Fruit fly (Drosophila melanogaster) whole organism, embryonic: ENCODE results near the gene Ifrd1.
A peak's percentile ranks its signal among the peaks of the same experiment; 100 is the strongest.

Source experiments
- Aef1 ChIP-seq: fragments of 200-800 bp; sonication (Bioruptor generic); IDR thresholded peaks from 3 replicates; pipeline ENCODE4 v1.3.6; 2022; ENCODE audit warnings: missing biosample characterization, missing genetic modification characterization
- Atf6 ChIP-seq: fragments of 200-800 bp; sonication (Bioruptor generic); IDR thresholded peaks from 2 replicates; pipeline ENCODE4 v1.3.6; 2022; ENCODE audit warnings: missing biosample characterization, missing genetic modification characterization
- Bdp1 ChIP-seq: fragments of 200-800 bp; sonication (Bioruptor generic); optimal IDR thresholded peaks from 3 replicates; lab custom pipeline; 2016; ENCODE audit warnings: missing biosample characterization, missing genetic modification characterization
- CG11560 ChIP-seq: fragments of 200-800 bp; sonication (Bioruptor generic); IDR thresholded peaks from 3 replicates; pipeline ENCODE4 v1.3.6; 2022; ENCODE audit warnings: missing biosample characterization, missing genetic modification characterization
- CG12219 ChIP-seq: fragments of 200-800 bp; sonication (Bioruptor generic); optimal IDR thresholded peaks from 3 replicates; lab custom pipeline; 2018; ENCODE audit warnings: missing biosample characterization, mild to moderate bottlenecking, missing genetic modification characterization
- CG12391 ChIP-seq: fragments of 200-800 bp; sonication (Bioruptor generic); optimal IDR thresholded peaks from 3 replicates; lab custom pipeline; 2018; ENCODE audit warnings: missing biosample characterization, mild to moderate bottlenecking, missing genetic modification characterization, moderate library complexity
- CG12744 ChIP-seq: fragments of 200-800 bp; sonication (Bioruptor generic); optimal IDR thresholded peaks from 2 replicates; lab custom pipeline; 2016; ENCODE audit warnings: missing biosample characterization, missing genetic modification characterization
- CG12769 ChIP-seq: fragments of 200-800 bp; sonication (Bioruptor generic); optimal IDR thresholded peaks from 2 replicates; lab custom pipeline; 2019; ENCODE audit warnings: missing biosample characterization, mild to moderate bottlenecking, missing genetic modification characterization, moderate library complexity
- CG1603 ChIP-seq: fragments of 200-800 bp; sonication (Bioruptor generic); optimal IDR thresholded peaks from 2 replicates; lab custom pipeline; 2019; ENCODE audit warnings: missing biosample characterization, mild to moderate bottlenecking, missing genetic modification characterization, moderate library complexity
- CG30020 ChIP-seq: fragments of 200-800 bp; optimal IDR thresholded peaks from 2 replicates; lab custom pipeline; 2019; ENCODE audit warnings: missing biosample characterization, mild to moderate bottlenecking, missing genetic modification characterization, moderate library complexity
- CG31224 ChIP-seq: fragments of 200-800 bp; sonication (Bioruptor generic); IDR thresholded peaks from 2 replicates; pipeline ENCODE4 v1.3.6; 2022; ENCODE audit warnings: missing biosample characterization, missing genetic modification characterization
- CG31388 ChIP-seq: fragments of 200-800 bp; sonication (Bioruptor generic); optimal IDR thresholded peaks from 2 replicates; lab custom pipeline; 2016; ENCODE audit warnings: missing biosample characterization, missing genetic modification characterization
- CG3407 ChIP-seq: fragments of 200-800 bp; sonication (Bioruptor generic); optimal IDR thresholded peaks from 2 replicates; lab custom pipeline; 2018; ENCODE audit warnings: missing biosample characterization, mild to moderate bottlenecking, missing genetic modification characterization
- CG3838 ChIP-seq: fragments of 200-800 bp; sonication (Bioruptor generic); optimal IDR thresholded peaks from 3 replicates; lab custom pipeline; 2016; ENCODE audit warnings: missing biosample characterization, missing genetic modification characterization
- CG42726 ChIP-seq: fragments of 200-800 bp; sonication (Bioruptor generic); IDR thresholded peaks from 2 replicates; pipeline ENCODE4 v1.3.6; 2022; ENCODE audit warnings: missing biosample characterization, missing genetic modification characterization; ENCODE audit not compliant: partially characterized antibody
- CG4730 ChIP-seq: fragments of 200-800 bp; sonication (Bioruptor generic); IDR thresholded peaks from 2 replicates; pipeline ENCODE4 v1.3.6; 2022; ENCODE audit warnings: missing biosample characterization, missing genetic modification characterization
- CG8089 ChIP-seq: fragments of 200-800 bp; sonication (Bioruptor generic); optimal IDR thresholded peaks from 3 replicates; lab custom pipeline; 2016; ENCODE audit warnings: missing biosample characterization, missing genetic modification characterization
- CG9437 ChIP-seq: fragments of 200-800 bp; sonication (Bioruptor generic); optimal IDR thresholded peaks from 2 replicates; lab custom pipeline; 2018; ENCODE audit warnings: missing biosample characterization, mild to moderate bottlenecking, missing genetic modification characterization
- CG9727 ChIP-seq: fragments of 200-800 bp; sonication (Bioruptor generic); optimal IDR thresholded peaks from 3 replicates; lab custom pipeline; 2017; ENCODE audit warnings: missing biosample characterization, mild to moderate bottlenecking, missing genetic modification characterization
- CTCF ChIP-seq: fragments of 200-800 bp; sonication (Bioruptor generic); optimal IDR thresholded peaks from 2 replicates; lab custom pipeline; 2017; ENCODE audit warnings: missing biosample characterization, mild to moderate bottlenecking, missing genetic modification characterization, moderate library complexity
- CoRest ChIP-seq: fragments of 200-800 bp; sonication (Bioruptor generic); optimal IDR thresholded peaks from 3 replicates; lab custom pipeline; 2018; ENCODE audit warnings: missing biosample characterization, mild to moderate bottlenecking, missing genetic modification characterization, moderate library complexity
- Dbx ChIP-seq: fragments of 200-800 bp; sonication (Bioruptor generic); IDR thresholded peaks from 3 replicates; pipeline ENCODE4 v1.3.6; 2022; ENCODE audit warnings: missing biosample characterization, missing genetic modification characterization
- Dip2 ChIP-seq: fragments of 200-800 bp; sonication (Bioruptor generic); IDR thresholded peaks from 2 replicates; pipeline ENCODE4 v1.3.6; 2022; ENCODE audit warnings: missing biosample characterization, missing genetic modification characterization
- Hmx ChIP-seq: fragments of 200-800 bp; sonication (Bioruptor generic); optimal IDR thresholded peaks from 2 replicates; lab custom pipeline; 2016; ENCODE audit warnings: missing biosample characterization, missing genetic modification characterization
- Lhr ChIP-seq: fragments of 200-800 bp; sonication (Bioruptor generic); optimal IDR thresholded peaks from 3 replicates; lab custom pipeline; 2017; ENCODE audit warnings: mild to moderate bottlenecking, missing biosample characterization, missing genetic modification reagents, missing genetic modification characterization
- MBD-R2 ChIP-seq: fragments of 200-800 bp; sonication (Bioruptor generic); IDR thresholded peaks from 2 replicates; pipeline ENCODE4 v1.3.6; 2022; ENCODE audit warnings: missing biosample characterization, missing genetic modification characterization
- Meics ChIP-seq: fragments of 200-800 bp; sonication (Bioruptor generic); optimal IDR thresholded peaks from 2 replicates; lab custom pipeline; 2017; ENCODE audit warnings: missing biosample characterization, mild to moderate bottlenecking, missing genetic modification characterization
- NfI ChIP-seq: fragments of 200-800 bp; sonication (Bioruptor generic); optimal IDR thresholded peaks from 3 replicates; lab custom pipeline; 2018; ENCODE audit warnings: missing biosample characterization, mild to moderate bottlenecking, missing genetic modification characterization, moderate library complexity
- Oli ChIP-seq: fragments of 200-800 bp; sonication (Bioruptor generic); optimal IDR thresholded peaks from 2 replicates; lab custom pipeline; 2018; ENCODE audit warnings: missing biosample characterization, mild to moderate bottlenecking, missing genetic modification characterization, moderate library complexity
- Optix ChIP-seq: fragments of 200-800 bp; sonication (Bioruptor generic); IDR thresholded peaks from 3 replicates; pipeline ENCODE4 v1.3.6; 2022; ENCODE audit warnings: missing biosample characterization, missing genetic modification characterization
- Rfx ChIP-seq: fragments of 200-800 bp; sonication (Bioruptor generic); IDR thresholded peaks from 2 replicates; pipeline ENCODE4 v1.3.6; 2022; ENCODE audit warnings: missing biosample characterization, missing genetic modification characterization
- Vsx1 ChIP-seq: fragments of 200-800 bp; sonication (Bioruptor generic); optimal IDR thresholded peaks from 2 replicates; lab custom pipeline; 2017; ENCODE audit warnings: missing biosample characterization, mild to moderate bottlenecking, missing genetic modification characterization, missing genetic modification reagents
- Xbp1 ChIP-seq: fragments of 200-800 bp; sonication (Bioruptor generic); optimal IDR thresholded peaks from 3 replicates; lab custom pipeline; 2016; ENCODE audit warnings: missing biosample characterization, mild to moderate bottlenecking, missing genetic modification characterization
- az2 ChIP-seq: fragments of 200-800 bp; sonication (Bioruptor generic); optimal IDR thresholded peaks from 3 replicates; lab custom pipeline; 2016; ENCODE audit warnings: missing biosample characterization, missing genetic modification characterization
- bcd ChIP-seq: fragments of 200-800 bp; sonication (Bioruptor generic); optimal IDR thresholded peaks from 2 replicates; lab custom pipeline; 2017; ENCODE audit warnings: missing biosample characterization, mild to moderate bottlenecking, missing genetic modification characterization
- cas ChIP-seq: fragments of 200-800 bp; sonication (Bioruptor generic); IDR thresholded peaks from 2 replicates; pipeline ENCODE4 v1.3.6; 2022; ENCODE audit warnings: missing biosample characterization, missing genetic modification characterization
- chm ChIP-seq: fragments of 200-800 bp; sonication (Bioruptor generic); IDR thresholded peaks from 2 replicates; pipeline ENCODE4 v1.3.6; 2022; ENCODE audit warnings: missing biosample characterization, missing genetic modification characterization
- crol ChIP-seq: fragments of 200-800 bp; sonication (Bioruptor generic); IDR thresholded peaks from 2 replicates; pipeline ENCODE4 v1.3.6; 2022; ENCODE audit warnings: missing biosample characterization, missing genetic modification characterization
- esg ChIP-seq: fragments of 200-800 bp; sonication (Bioruptor generic); conservative IDR thresholded peaks from 2 replicates; pipeline ENCODE4 v1.3.6; 2022; ENCODE audit warnings: missing biosample characterization, missing genetic modification characterization
- eve ChIP-seq, 2 experiments: fragments of >200 bp; optimal IDR thresholded peaks; 2 replicates each; lab custom pipeline; 2017; ENCODE audit warnings: missing biosample characterization in 2 of 2, missing genetic modification characterization in 2 of 2
- gro ChIP-seq: fragments of 200-800 bp; sonication (Bioruptor generic); optimal IDR thresholded peaks from 2 replicates; lab custom pipeline; 2016; ENCODE audit warnings: missing biosample characterization, missing genetic modification characterization
- insv ChIP-seq, 2 experiments: fragments of 200-800 bp; sonication (Bioruptor generic); optimal IDR thresholded peaks; 3 replicates each; lab custom pipeline; 2016 to 2018; ENCODE audit warnings: missing biosample characterization in 2 of 2, missing genetic modification characterization in 2 of 2
- jumu ChIP-seq: fragments of 200-800 bp; sonication (Bioruptor generic); optimal IDR thresholded peaks from 3 replicates; lab custom pipeline; 2016; ENCODE audit warnings: missing biosample characterization, missing genetic modification characterization
- lola ChIP-seq, 3 experiments: fragments of >200 bp in 2 of 3; fragments of 200-800 bp in 1 of 3; sonication (Bioruptor generic) in 1 of 3; optimal IDR thresholded peaks; 2 replicates each; lab custom pipeline; 2017 to 2019; ENCODE audit warnings: missing biosample characterization in 3 of 3, missing genetic modification characterization in 3 of 3, mild to moderate bottlenecking in 1 of 3, moderate library complexity in 1 of 3
- mld ChIP-seq: fragments of 200-800 bp; sonication (Bioruptor generic); IDR thresholded peaks from 3 replicates; pipeline ENCODE4 v1.3.6; 2022; ENCODE audit warnings: missing biosample characterization, missing genetic modification characterization; ENCODE audit not compliant: partially characterized antibody
- nau ChIP-seq: fragments of 200-800 bp; sonication (Bioruptor generic); optimal IDR thresholded peaks from 3 replicates; lab custom pipeline; 2017; ENCODE audit warnings: missing biosample characterization, mild to moderate bottlenecking, missing genetic modification characterization, missing genetic modification reagents
- pb ChIP-seq: fragments of 200-800 bp; sonication (Bioruptor generic); optimal IDR thresholded peaks from 3 replicates; lab custom pipeline; 2016; ENCODE audit warnings: missing biosample characterization, missing genetic modification characterization
- unpg ChIP-seq: fragments of 200-800 bp; sonication (Bioruptor generic); optimal IDR thresholded peaks from 3 replicates; lab custom pipeline; 2018; ENCODE audit warnings: missing biosample characterization, mild to moderate bottlenecking, missing genetic modification characterization, moderate library complexity
- vvl ChIP-seq: fragments of 200-800 bp; sonication (Bioruptor generic); IDR thresholded peaks from 2 replicates; pipeline ENCODE4 v1.3.6; 2022; ENCODE audit warnings: missing biosample characterization, missing genetic modification characterization
- zf30C ChIP-seq: fragments of 200-800 bp; sonication (Bioruptor generic); optimal IDR thresholded peaks from 3 replicates; lab custom pipeline; 2018; ENCODE audit warnings: missing biosample characterization, mild to moderate bottlenecking, missing genetic modification characterization

The Ifrd1 gene

dm6 chr2L:2885503-2886225 is 11.4 kb upstream of the Ifrd1 start, which contains the start of the genes NTPase and lilli (continued):
- TF ChIP-seq NfI (GFP tag; lab: Kevin White, UChicago) (peak; percentile 33), Optix (peak; percentile 42; the same call in 1 of the 3 replicates), zf30C (GFP tag; lab: Kevin White, UChicago) (no peak), Oli (no peak), Dip2 (GFP tag; lab: Robert Waterston, UW) (no peak), CG30020 (no peak), CoRest (tag; lab: Kevin White, UChicago) (peak; percentile 18), jumu (GFP tag; lab: Kevin White, UChicago) (peak; percentile 70), CG9727 (GFP tag; lab: Kevin White, UChicago) (peak; percentile 49), Vsx1 (GFP tag; lab: Kevin White, UChicago) (no peak), Atf6 (peak; percentile 15; the same call in 1 of the 2 replicates), CG4730 (no peak), bcd (GFP tag; lab: Kevin White, UChicago) (peak; percentile 56), CG3407 (GFP tag; lab: Kevin White, UChicago) (no peak), CG12769 (tag; lab: Kevin White, UChicago) (no peak), CG12219 (GFP tag; lab: Kevin White, UChicago) (no peak), eve (GFP tag; optimal IDR thresholded peaks at IDR 0.05; lab: Kevin White, UChicago) (peak in 1 of 2 experiments; percentile 29), CG31388 (GFP tag; lab: Kevin White, UChicago) (peak; percentile 68), chm (GFP tag; lab: Robert Waterston, UW) (peak; percentile 70), vvl (GFP tag; lab: Robert Waterston, UW) (peak; percentile 70), mld (GFP tag; lab: Robert Waterston, UW) (peak; percentile 85), Aef1 (GFP tag; lab: Robert Waterston, UW) (peak; percentile 45), CG1603 (tag; lab: Kevin White, UChicago) (peak; percentile 57), Lhr (GFP tag; lab: Kevin White, UChicago) (peak; percentile 24), Hmx (GFP tag; lab: Kevin White, UChicago) (peak; percentile 68), esg (GFP tag; lab: Robert Waterston, UW) (no peak), CG42726 (peak; percentile 94), Xbp1 (GFP tag; lab: Kevin White, UChicago) (peak; percentile 78), insv (GFP tag; optimal IDR thresholded peaks at IDR 0.05; lab: Kevin White, UChicago) (no peak), Bdp1 (peak; percentile 48), Meics (peak; percentile 19), cas (GFP tag; lab: Robert Waterston, UW) (peak; percentile 24; the same call in 1 of the 2 replicates), CG31224 (peak; percentile 34; the same call in 1 of the 2 replicates), lola (GFP tag; optimal IDR thresholded peaks at IDR 0.05; lab: Kevin White, UChicago) (peak in 1 of 3 experiments; percentile 45), Rfx (peak; percentile 76), gro (GFP tag; lab: Kevin White, UChicago) (peak; percentile 18), CG11560 (tag; lab: Robert Waterston, UW) (no peak), CG12744 (peak; percentile 17), CG9437 (GFP tag; lab: Kevin White, UChicago) (peak; percentile 44), CG3838 (GFP tag; lab: Kevin White, UChicago) (no peak), Dbx (peak; percentile 76), az2 (GFP tag; lab: Kevin White, UChicago) (peak; percentile 64), CG12391 (tag; lab: Kevin White, UChicago) (peak; percentile 55), unpg (peak; percentile 49), MBD-R2 (GFP tag; lab: Robert Waterston, UW) (peak; percentile 34; the same call in 1 of the 2 replicates), crol (GFP tag; lab: Robert Waterston, UW) (0 out of 2 replicates have a peak, but pooled peaks have one; percentile 12), pb (GFP tag; lab: Kevin White, UChicago) (peak; percentile 64), CG8089 (GFP tag; lab: Kevin White, UChicago) (peak; percentile 52), CTCF (GFP tag; lab: Kevin White, UChicago) (no peak), nau (GFP tag; lab: Kevin White, UChicago) (no peak)
